Worm (Caenorhabditis elegans) whole organism, L1 larva: ENCODE results near the gene Y53F4B.9.
"Not testable (repeated sequence)": the region's sequence is repeated elsewhere in the genome, so short reads cannot be mapped to it uniquely, and the experiment has no call there.

Source experiments
- C34B4.2 ChIP-seq: sonication (generic microtip); optimal IDR thresholded peaks from 2 replicates; lab custom pipeline; 2017; ENCODE audit warnings: mild to moderate bottlenecking, missing genetic modification characterization, missing compliant biosample characterization
- Y116A8C.19 ChIP-seq: sonication (generic microtip); optimal IDR thresholded peaks from 2 replicates; lab custom pipeline; 2016; ENCODE audit warnings: missing compliant biosample characterization, missing genetic modification characterization, borderline replicate concordance
- aly-2 ChIP-seq: fragments of 150-350 bp; optimal IDR thresholded peaks from 2 replicates; lab custom pipeline; 2014; ENCODE audit warnings: missing biosample characterization, missing genetic modification characterization
- ama-1 ChIP-seq: fragments of 150-350 bp; optimal IDR thresholded peaks from 2 replicates; lab custom pipeline; 2014
- blmp-1 ChIP-seq: fragments of 150-350 bp; optimal IDR thresholded peaks from 2 replicates; lab custom pipeline; 2014; ENCODE audit warnings: missing biosample characterization, missing genetic modification characterization
- ceh-8 ChIP-seq: fragments of 200-800 bp; sonication (Bioruptor generic); optimal IDR thresholded peaks from 2 replicates; lab custom pipeline; 2018; ENCODE audit warnings: mild to moderate bottlenecking, missing genetic modification characterization, moderate library complexity, missing compliant biosample characterization
- ceh-82 ChIP-seq, 3 experiments: fragments of 150-350 bp in 1 of 3; sonication (generic microtip) in 2 of 3; optimal IDR thresholded peaks; 2 replicates each; lab custom pipeline; 2014 to 2017; ENCODE audit warnings: missing biosample characterization in 3 of 3, missing genetic modification characterization in 3 of 3
- ces-1 ChIP-seq: fragments of 150-350 bp; optimal IDR thresholded peaks from 2 replicates; lab custom pipeline; 2014; ENCODE audit warnings: missing biosample characterization, missing genetic modification reagents, missing genetic modification characterization
- dsc-1 ChIP-seq: sonication (generic microtip); optimal IDR thresholded peaks from 2 replicates; lab custom pipeline; 2016; ENCODE audit warnings: mild to moderate bottlenecking, missing genetic modification characterization, missing compliant biosample characterization
- efl-1 ChIP-seq, 4 experiments: fragments of 150-350 bp; optimal IDR thresholded peaks in 3 of 4; peaks in 1 of 4; 1 replicate in 1 of 4; 2 replicates in 3 of 4; lab custom pipeline; 2014; ENCODE audit warnings: missing biosample characterization in 2 of 4, missing genetic modification characterization in 2 of 4, missing genetic modification reagents in 2 of 4
- efl-3 ChIP-seq: fragments of 200-800 bp; sonication (Bioruptor generic); optimal IDR thresholded peaks from 2 replicates; lab custom pipeline; 2018; ENCODE audit warnings: mild to moderate bottlenecking, missing genetic modification characterization, missing compliant biosample characterization
- egl-13 ChIP-seq: sonication (generic microtip); optimal IDR thresholded peaks from 2 replicates; lab custom pipeline; 2016; ENCODE audit warnings: missing genotype, missing genetic modification reagents, missing genetic modification characterization, missing compliant biosample characterization
- elt-2 ChIP-seq: sonication (generic microtip); optimal IDR thresholded peaks from 2 replicates; lab custom pipeline; 2016; ENCODE audit warnings: missing genetic modification characterization, mild to moderate bottlenecking, inconsistent platforms, missing compliant biosample characterization, missing genetic modification reagents
- fkh-4 ChIP-seq: sonication (generic microtip); optimal IDR thresholded peaks from 2 replicates; lab custom pipeline; 2016; ENCODE audit warnings: missing compliant biosample characterization, missing genetic modification characterization, borderline replicate concordance
- fos-1 ChIP-seq: fragments of 150-350 bp; optimal IDR thresholded peaks from 2 replicates; lab custom pipeline; 2014; ENCODE audit warnings: missing biosample characterization, missing genetic modification characterization
- hlh-4 ChIP-seq: sonication (generic microtip); optimal IDR thresholded peaks from 2 replicates; lab custom pipeline; 2016; ENCODE audit warnings: mild to moderate bottlenecking, missing genetic modification characterization, missing compliant biosample characterization
- isw-1 ChIP-seq: fragments of 200-800 bp; sonication (Bioruptor generic); IDR thresholded peaks from 2 replicates; pipeline ENCODE4 v1.3.6; 2022; ENCODE audit warnings: missing genetic modification characterization, missing compliant biosample characterization
- jun-1 ChIP-seq: fragments of 150-350 bp; optimal IDR thresholded peaks from 2 replicates; lab custom pipeline; 2014; ENCODE audit warnings: missing biosample characterization, missing genetic modification reagents, missing genetic modification characterization
- lin-13 ChIP-seq: fragments of 150-350 bp; optimal IDR thresholded peaks from 2 replicates; lab custom pipeline; 2014; ENCODE audit warnings: missing biosample characterization, missing genetic modification reagents, missing genetic modification characterization
- lin-15B ChIP-seq: fragments of 150-350 bp; sonication (generic microtip); optimal IDR thresholded peaks from 3 replicates; lab custom pipeline; 2014; ENCODE audit warnings: missing biosample characterization, missing genetic modification characterization
- lin-35 ChIP-seq, 2 experiments: fragments of 150-350 bp; optimal IDR thresholded peaks; 2 replicates each; lab custom pipeline; 2014; ENCODE audit warnings: missing biosample characterization in 2 of 2, missing genetic modification characterization in 2 of 2, missing genetic modification reagents in 2 of 2
- lsy-2 ChIP-seq, 2 experiments: fragments of 150-350 bp; optimal IDR thresholded peaks; 2 replicates each; lab custom pipeline; 2014; ENCODE audit warnings: missing biosample characterization in 2 of 2, missing genetic modification characterization in 2 of 2
- mdl-1 ChIP-seq, 2 experiments: fragments of 150-350 bp; optimal IDR thresholded peaks; 2 replicates each; lab custom pipeline; 2014 to 2017; ENCODE audit warnings: missing biosample characterization in 2 of 2, missing genetic modification characterization in 2 of 2, inconsistent platforms in 1 of 2
- mep-1 ChIP-seq: fragments of 150-350 bp; optimal IDR thresholded peaks from 2 replicates; lab custom pipeline; 2014; ENCODE audit warnings: missing biosample characterization, missing genetic modification characterization
- nhr-12 ChIP-seq: sonication (generic microtip); optimal IDR thresholded peaks from 2 replicates; lab custom pipeline; 2017; ENCODE audit warnings: missing biosample characterization, missing genetic modification characterization
- nhr-20 ChIP-seq: sonication (generic microtip); optimal IDR thresholded peaks from 2 replicates; lab custom pipeline; 2016; ENCODE audit warnings: mild to moderate bottlenecking, missing genetic modification characterization, missing compliant biosample characterization
- nhr-237 ChIP-seq: fragments of 150-350 bp; optimal IDR thresholded peaks from 2 replicates; lab custom pipeline; 2014; ENCODE audit warnings: missing biosample characterization, missing genetic modification characterization
- nhr-47 ChIP-seq: sonication (generic microtip); optimal IDR thresholded peaks from 2 replicates; lab custom pipeline; 2016; ENCODE audit warnings: mild to moderate bottlenecking, missing genetic modification characterization, moderate library complexity, missing compliant biosample characterization
- nhr-71 ChIP-seq: sonication (generic microtip); optimal IDR thresholded peaks from 2 replicates; lab custom pipeline; 2016; ENCODE audit warnings: mild to moderate bottlenecking, missing genetic modification characterization, moderate library complexity, missing compliant biosample characterization
- nhr-76 ChIP-seq: sonication (generic microtip); optimal IDR thresholded peaks from 2 replicates; lab custom pipeline; 2017; ENCODE audit warnings: missing biosample characterization, missing genetic modification characterization
- pag-3 ChIP-seq: sonication (generic microtip); optimal IDR thresholded peaks from 2 replicates; lab custom pipeline; 2017; ENCODE audit warnings: missing genetic modification characterization, mild to moderate bottlenecking, missing compliant biosample characterization, antibody characterized with exemption, borderline replicate concordance; ENCODE audit not compliant: insufficient read depth
- rnt-1 ChIP-seq: sonication (generic microtip); optimal IDR thresholded peaks from 2 replicates; lab custom pipeline; 2016; ENCODE audit warnings: mild to moderate bottlenecking, missing genetic modification characterization, moderate library complexity, missing compliant biosample characterization
- skn-1 ChIP-seq: fragments of 150-350 bp; optimal IDR thresholded peaks from 2 replicates; lab custom pipeline; 2014; ENCODE audit warnings: missing biosample characterization, missing genetic modification characterization
- snpc-4 ChIP-seq: fragments of 150-350 bp; optimal IDR thresholded peaks from 2 replicates; lab custom pipeline; 2014; ENCODE audit warnings: missing biosample characterization, missing genetic modification characterization
- snu-23 ChIP-seq: sonication (generic microtip); optimal IDR thresholded peaks from 2 replicates; lab custom pipeline; 2016; ENCODE audit warnings: missing genetic modification characterization, missing compliant biosample characterization
- sox-4 ChIP-seq: sonication (generic microtip); optimal IDR thresholded peaks from 2 replicates; lab custom pipeline; 2016; ENCODE audit warnings: missing genetic modification characterization, missing compliant biosample characterization
- sptf-1 ChIP-seq: fragments of 150-350 bp; optimal IDR thresholded peaks from 2 replicates; lab custom pipeline; 2014; ENCODE audit warnings: missing biosample characterization, missing genetic modification characterization
- sup-37 ChIP-seq: fragments of 200-800 bp; sonication (Bioruptor generic); optimal IDR thresholded peaks from 2 replicates; lab custom pipeline; 2018; ENCODE audit warnings: mild to moderate bottlenecking, missing genetic modification characterization, missing compliant biosample characterization
- swsn-7 ChIP-seq: sonication (generic microtip); optimal IDR thresholded peaks from 2 replicates; lab custom pipeline; 2016; ENCODE audit warnings: missing genetic modification characterization, missing compliant biosample characterization
- tbx-2 ChIP-seq: sonication (generic microtip); optimal IDR thresholded peaks from 2 replicates; lab custom pipeline; 2016; ENCODE audit warnings: missing genetic modification characterization, missing compliant biosample characterization
- unc-86 ChIP-seq: sonication (generic microtip); optimal IDR thresholded peaks from 2 replicates; lab custom pipeline; 2016; ENCODE audit warnings: missing genetic modification characterization, missing compliant biosample characterization
- vab-15 ChIP-seq: sonication (generic microtip); optimal IDR thresholded peaks from 2 replicates; lab custom pipeline; 2017; ENCODE audit warnings: missing genotype, mild to moderate bottlenecking, missing genetic modification characterization, missing compliant biosample characterization
- xbp-1 ChIP-seq: sonication (generic microtip); optimal IDR thresholded peaks from 2 replicates; lab custom pipeline; 2016; ENCODE audit warnings: missing genetic modification characterization, missing compliant biosample characterization
- ztf-4 ChIP-seq: fragments of 150-350 bp; optimal IDR thresholded peaks from 2 replicates; lab custom pipeline; 2014; ENCODE audit warnings: missing biosample characterization, missing genetic modification characterization

Y53F4B.9 gene

ce11 chrII:14992598-14992997, 17.6 kb downstream of the Y53F4B.9 start, which contains the start of gene Y53F4B.7:
Gene Y53F4B.7 (plus strand): TSS chrII:14992898.
- not testable (repeated sequence) for TF ChIP-seq unc-86 (tag; lab: Kevin White, UChicago); C34B4.2 (tag; lab: Kevin White, UChicago); lsy-2 (tag; optimal IDR thresholded peaks at IDR 0.05; lab: Kevin White, UChicago)

ce11 chrII:14988171-14988570, 22.0 kb downstream of the Y53F4B.9 start, which contains the start of gene Y53F4B.43:
Gene Y53F4B.43 (plus strand): TSS chrII:14988471.
- TF ChIP-seq ztf-4 (tag; lab: Kevin White, UChicago); sup-37 (GFP tag; lab: Kevin White, UChicago); nhr-71 (tag; lab: Kevin White, UChicago): not testable (repeated sequence)
- TF ChIP-seq, all 84 proteins: peak for 0; not testable (repeated sequence) for 84

- TF ChIP-seq efl-3 (GFP tag; lab: Kevin White, UChicago) (no peak), jun-1 (tag; lab: Kevin White, UChicago) (no peak), nhr-47 (tag; lab: Kevin White, UChicago) (no peak), isw-1 (GFP tag; lab: Robert Waterston, UW) (no peak), pag-3 (tag; lab: Kevin White, UChicago) (no peak), mdl-1 (tag; optimal IDR thresholded peaks at IDR 0.05; lab: Kevin White, UChicago) (no peak), ceh-82 (tag; optimal IDR thresholded peaks at IDR 0.05; lab: Kevin White, UChicago) (no peak)
Observed at ce11 chrII:14983909-14984308, 26.3 kb downstream of the Y53F4B.9 start, which contains the start of gene Y53F4B.5. Gene Y53F4B.5 (minus strand): TSS chrII:14984009.

- TF ChIP-seq dsc-1 (tag; lab: Kevin White, UChicago), result peak; percentile 27
- no peak for TF ChIP-seq vab-15 (tag; lab: Kevin White, UChicago)
- TF ChIP-seq rnt-1, result no peak
- no peak for TF ChIP-seq nhr-237 (tag; lab: Kevin White, UChicago)
- TF ChIP-seq fos-1, result peak; percentile 21
- peak; percentile 81 to 88 for TF ChIP-seq lin-35 (GFP tag; optimal IDR thresholded peaks at IDR 0.05; lab: Kevin White, UChicago)
- no peak for TF ChIP-seq fkh-4 (tag; lab: Kevin White, UChicago)
- TF ChIP-seq nhr-71 (tag; lab: Kevin White, UChicago), result no peak
- TF ChIP-seq xbp-1 (tag; lab: Kevin White, UChicago), result peak; percentile 55
- no peak for TF ChIP-seq sptf-1 (tag; lab: Kevin White, UChicago)
- TF ChIP-seq sup-37 (GFP tag; lab: Kevin White, UChicago), result no peak
- peak; percentile 63 for TF ChIP-seq nhr-20 (tag; lab: Kevin White, UChicago)
- TF ChIP-seq ztf-4 (tag; lab: Kevin White, UChicago), result no peak
- TF ChIP-seq blmp-1, result peak; percentile 54
- TF ChIP-seq nhr-76, result no peak
- peak; percentile 72 for TF ChIP-seq snpc-4 (tag; lab: Kevin White, UChicago)
- no peak for TF ChIP-seq sox-4
- TF ChIP-seq hlh-4 (tag; lab: Kevin White, UChicago), result no peak
- peak; percentile 75 for TF ChIP-seq mep-1 (tag; lab: Kevin White, UChicago)
- peak; percentile 31 for TF ChIP-seq unc-86 (tag; lab: Kevin White, UChicago)
- no peak for TF ChIP-seq egl-13 (tag; lab: Kevin White, UChicago)
- no peak for TF ChIP-seq aly-2
- no peak for TF ChIP-seq ceh-8 (GFP tag; lab: Kevin White, UChicago)
- TF ChIP-seq nhr-12, result no peak
- TF ChIP-seq skn-1 (tag; lab: Kevin White, UChicago), result peak; percentile 68
- peak; percentile 59 for TF ChIP-seq tbx-2 (tag; lab: Kevin White, UChicago)
- TF ChIP-seq ces-1 (GFP tag; lab: Kevin White, UChicago), result no peak
- peak; percentile 52 for TF ChIP-seq swsn-7 (tag; lab: Kevin White, UChicago)
- no peak for TF ChIP-seq efl-3 (GFP tag; lab: Kevin White, UChicago)
- peak; percentile 59 to 81 for TF ChIP-seq efl-1 (optimal IDR thresholded peaks at IDR 0.05; lab: Kevin White, UChicago)
- peak; percentile 87 to 98 for TF ChIP-seq efl-1 (GFP tag; optimal IDR thresholded peaks at IDR 0.05 in 1 of 2; lab: Kevin White, UChicago)
- peak; percentile 10 for TF ChIP-seq lin-13 (GFP tag; lab: Kevin White, UChicago)
- TF ChIP-seq ama-1 (lab: Kevin White, UChicago), result no peak
- peak; percentile 70 for TF ChIP-seq lin-15B (tag; lab: Kevin White, UChicago)
- no peak for TF ChIP-seq Y116A8C.19 (tag; lab: Kevin White, UChicago)
- no peak for TF ChIP-seq elt-2 (tag; lab: Kevin White, UChicago)
- TF ChIP-seq snu-23, result peak; percentile 71
- no peak for TF ChIP-seq nhr-47 (tag; lab: Kevin White, UChicago)
Observed at ce11 chrII:14969320-14969950, 40.8 kb downstream of the Y53F4B.9 start, which contains the start of the genes pole-4, nsun-5 and metl-2. Gene pole-4 (minus strand): TSS chrII:14969354. Gene nsun-5 (plus strand): TSS chrII:14969617. Gene metl-2 (plus strand): TSS chrII:14969900.
